Fruit fly (Drosophila melanogaster): ENCODE measurements around the gene Ir75c.

Ir75c gene

DNA sequence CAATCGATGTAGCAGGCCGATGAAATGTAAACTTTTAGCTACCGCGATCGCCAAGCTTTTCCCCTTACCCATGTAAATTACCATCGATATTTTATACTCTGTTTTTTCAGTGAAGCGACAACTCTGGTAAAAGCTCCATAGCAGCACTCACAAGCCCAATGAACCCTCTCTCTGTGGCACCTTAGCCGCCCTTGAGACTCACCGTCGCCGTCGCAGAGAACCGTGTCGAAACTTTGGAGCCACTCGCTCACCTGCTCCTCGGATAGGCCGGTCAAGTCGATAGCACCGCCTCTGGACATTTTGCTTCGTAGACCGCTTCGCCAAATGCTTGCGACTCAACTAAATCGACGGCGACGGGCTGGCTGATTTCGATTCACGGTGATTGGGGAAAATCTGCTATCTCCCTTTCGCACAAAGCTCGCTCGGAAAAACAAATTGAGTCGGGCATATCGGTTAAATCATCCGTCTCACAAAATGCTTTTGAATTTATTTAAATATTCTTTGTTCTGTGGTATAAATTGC is 18.5 kb upstream of the Ir75c start, which contains the start of gene CG5577 (continued):
- no peak for TF ChIP-seq CG11695 (GFP tag; IDR thresholded peaks at IDR 0.05)
- no peak for TF ChIP-seq Awh (GFP tag; IDR thresholded peaks at IDR 0.05)
- peak; percentile 69 for TF ChIP-seq D19A (tag; optimal IDR thresholded peaks at IDR 0.05)
- peak; percentile 10 for TF ChIP-seq Myb (GFP tag; optimal IDR thresholded peaks at IDR 0.05)
- TF ChIP-seq Asciz (GFP tag; optimal IDR thresholded peaks at IDR 0.05), result no peak
- TF ChIP-seq gcm2 (GFP tag; optimal IDR thresholded peaks at IDR 0.05), result no peak
- no peak for TF ChIP-seq gsb (GFP tag; IDR thresholded peaks at IDR 0.05)
- TF ChIP-seq luna (GFP tag; optimal IDR thresholded peaks at IDR 0.05), result no peak
- TF ChIP-seq Dref (GFP tag; IDR thresholded peaks at IDR 0.05), result peak; percentile 57
- no peak for TF ChIP-seq chn (GFP tag; optimal IDR thresholded peaks at IDR 0.05)
- no peak for TF ChIP-seq dmrt11E (tag; optimal IDR thresholded peaks at IDR 0.05)
- TF ChIP-seq CG9797 (GFP tag; optimal IDR thresholded peaks at IDR 0.05), result no peak
- TF ChIP-seq CG5245 (GFP tag; optimal IDR thresholded peaks at IDR 0.05), result no peak
- peak; percentile 11 for TF ChIP-seq pho (GFP tag; optimal IDR thresholded peaks at IDR 0.05)
- TF ChIP-seq en (GFP tag; optimal IDR thresholded peaks at IDR 0.05), result no peak
- peak; percentile 91 for TF ChIP-seq CG34376 (GFP tag; optimal IDR thresholded peaks at IDR 0.05)
- no peak for TF ChIP-seq MTF-1 (GFP tag; optimal IDR thresholded peaks at IDR 0.05; ENCODE audit: borderline replicate concordance)
- no peak for TF ChIP-seq CG17829 (tag; optimal IDR thresholded peaks at IDR 0.05)
- no peak for TF ChIP-seq TFAM (GFP tag; optimal IDR thresholded peaks at IDR 0.05)
- no peak for TF ChIP-seq dati (GFP tag; IDR thresholded peaks at IDR 0.05)
- no peak for TF ChIP-seq maf-S (GFP tag; optimal IDR thresholded peaks at IDR 0.05)
- TF ChIP-seq Ets97D (GFP tag; optimal IDR thresholded peaks at IDR 0.05), result no peak
- TF ChIP-seq MESR4 (GFP tag; optimal IDR thresholded peaks at IDR 0.05), result no peak
- peak; percentile 56 for TF ChIP-seq CG15514 (GFP tag; optimal IDR thresholded peaks at IDR 0.05)
- no peak for TF ChIP-seq CG12104 (GFP tag; optimal IDR thresholded peaks at IDR 0.05)
- peak; percentile 42; the same call in 1 of the 2 replicates for TF ChIP-seq stc (GFP tag; IDR thresholded peaks at IDR 0.05)
- TF ChIP-seq cad (GFP tag; optimal IDR thresholded peaks at IDR 0.05), result no peak
- no peak for TF ChIP-seq Six4 (GFP tag; optimal IDR thresholded peaks at IDR 0.05)
- no peak for TF ChIP-seq CG1792 (GFP tag; optimal IDR thresholded peaks at IDR 0.05)
- no peak for TF ChIP-seq Chrac-16 (GFP tag; optimal IDR thresholded peaks at IDR 0.05)
- TF ChIP-seq Antp (GFP tag; optimal IDR thresholded peaks at IDR 0.05), result no peak
- no peak for TF ChIP-seq CG9727 (GFP tag; optimal IDR thresholded peaks at IDR 0.05)
- 0 out of 3 replicates have a peak, but pooled peaks have one; percentile 21 for TF ChIP-seq CG11456 (GFP tag; IDR thresholded peaks at IDR 0.05)
- TF ChIP-seq crc (GFP tag; optimal IDR thresholded peaks at IDR 0.05), result no peak
- no peak for TF ChIP-seq ac (GFP tag; optimal IDR thresholded peaks at IDR 0.05)
- TF ChIP-seq vnd (GFP tag; IDR thresholded peaks at IDR 0.05; ENCODE audit: partially characterized antibody), result peak; percentile 60; the same call in 2 of the 3 replicates
- TF ChIP-seq repo (GFP tag; optimal IDR thresholded peaks at IDR 0.05), result no peak
- TF ChIP-seq CG8478 (optimal IDR thresholded peaks at IDR 0.05), result no peak
- no peak for TF ChIP-seq Mad (GFP tag; optimal IDR thresholded peaks at IDR 0.05)
- TF ChIP-seq CG12391 (tag; optimal IDR thresholded peaks at IDR 0.05), result no peak
- TF ChIP-seq Mrtf (GFP tag; IDR thresholded peaks at IDR 0.05), result no peak
- no peak for TF ChIP-seq vvl (GFP tag; IDR thresholded peaks at IDR 0.05)
- TF ChIP-seq sna (GFP tag; IDR thresholded peaks at IDR 0.05; ENCODE audit: partially characterized antibody), result peak; percentile 78
- no peak for TF ChIP-seq Hand (GFP tag; optimal IDR thresholded peaks at IDR 0.05)
- no peak for TF ChIP-seq CG7271 (tag; optimal IDR thresholded peaks at IDR 0.05)
- TF ChIP-seq Nf-YA (GFP tag; IDR thresholded peaks at IDR 0.05), result no peak
- TF ChIP-seq CG6813 (GFP tag; optimal IDR thresholded peaks at IDR 0.05), result no peak
- TF ChIP-seq Bgb (GFP tag; IDR thresholded peaks at IDR 0.05; ENCODE audit: partially characterized antibody), result peak; percentile 74
- no peak for TF ChIP-seq HLH3B (GFP tag; IDR thresholded peaks at IDR 0.05)
- no peak for TF ChIP-seq CG18476 (GFP tag; optimal IDR thresholded peaks at IDR 0.05)
- no peak for TF ChIP-seq CG18599 (GFP tag; optimal IDR thresholded peaks at IDR 0.05)
- TF ChIP-seq E2f1 (GFP tag; IDR thresholded peaks at IDR 0.05), result no peak

Measured in whole organism, embryonic.